Worm (Caenorhabditis elegans): Measurements from ENCODE around the gene div-1.

DNA sequence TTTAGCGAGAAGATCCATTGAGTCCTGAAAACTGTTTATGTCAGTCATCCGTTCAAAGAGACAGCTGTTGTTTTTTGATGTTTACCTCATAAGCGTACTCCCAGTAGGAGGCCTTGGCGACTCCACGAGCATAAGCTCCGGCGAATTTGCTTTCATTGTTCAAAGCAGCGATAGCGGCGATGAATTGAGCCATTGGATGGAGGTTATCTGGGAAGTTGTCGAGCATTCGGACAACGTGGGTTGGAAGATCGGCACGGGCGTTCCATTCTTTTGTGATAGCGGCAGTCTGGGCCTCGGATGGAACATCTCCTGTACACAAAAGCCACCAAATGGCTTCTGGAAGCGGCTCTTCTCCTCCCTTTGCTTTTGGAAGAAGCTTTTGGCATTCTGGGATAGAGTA, 32.5 kb downstream of the div-1 start:
- no peak for TF ChIP-seq flt-1 (GFP tag; IDR thresholded peaks at IDR 0.05)
- TF ChIP-seq tab-1 (GFP tag; IDR thresholded peaks at IDR 0.05) = no peak
- no peak for TF ChIP-seq ztf-23 (GFP tag; IDR thresholded peaks at IDR 0.05)
- TF ChIP-seq med-1 (GFP tag; optimal IDR thresholded peaks at IDR 0.05; ENCODE audit: insufficient read depth) = no peak
- TF ChIP-seq cog-1 (tag; optimal IDR thresholded peaks at IDR 0.05) = no peak
- TF ChIP-seq ref-1 (GFP tag; conservative IDR thresholded peaks at IDR 0.05) = no peak
- TF ChIP-seq T22C8.4 (GFP tag; IDR thresholded peaks at IDR 0.05) = no peak
- TF ChIP-seq klf-2 (GFP tag; conservative IDR thresholded peaks at IDR 0.05) = no peak

Measured in whole organism, midembryonic.